Fruit fly (Drosophila melanogaster) whole organism, embryonic: ENCODE results near the gene Hnf4.
A peak's percentile ranks its signal among the peaks of the same experiment; 100 is the strongest.

Source experiments
- Abd-B ChIP-seq: fragments of 200-800 bp; sonication (Bioruptor generic); optimal IDR thresholded peaks from 2 replicates; lab custom pipeline; 2018; ENCODE audit warnings: missing biosample characterization, mild to moderate bottlenecking, missing genetic modification characterization, moderate library complexity
- Awh ChIP-seq: fragments of 200-800 bp; sonication (Bioruptor generic); IDR thresholded peaks from 2 replicates; pipeline ENCODE4, ENCODE4 v1.3.6; 2022; ENCODE audit warnings: missing biosample characterization, missing genetic modification characterization
- CG11560 ChIP-seq: fragments of 200-800 bp; sonication (Bioruptor generic); IDR thresholded peaks from 3 replicates; pipeline ENCODE4 v1.3.6; 2022; ENCODE audit warnings: missing biosample characterization, missing genetic modification characterization
- CG13296 ChIP-seq: fragments of 200-800 bp; sonication (Bioruptor generic); optimal IDR thresholded peaks from 3 replicates; lab custom pipeline; 2018; ENCODE audit warnings: missing biosample characterization, mild to moderate bottlenecking, missing genetic modification characterization
- CG13894 ChIP-seq: fragments of 200-800 bp; sonication (Bioruptor generic); optimal IDR thresholded peaks from 3 replicates; lab custom pipeline; 2018; ENCODE audit warnings: missing biosample characterization, mild to moderate bottlenecking, missing genetic modification characterization, moderate library complexity
- CG15514 ChIP-seq: fragments of 200-800 bp; sonication (Bioruptor generic); optimal IDR thresholded peaks from 3 replicates; lab custom pipeline; 2017; ENCODE audit warnings: missing biosample characterization, missing genetic modification characterization, mild to moderate bottlenecking, moderate library complexity, missing genetic modification reagents
- CG15601 ChIP-seq: fragments of 200-800 bp; sonication (Bioruptor generic); optimal IDR thresholded peaks from 3 replicates; lab custom pipeline; 2019; ENCODE audit warnings: missing biosample characterization, mild to moderate bottlenecking, missing genetic modification characterization, moderate library complexity
- CG17802 ChIP-seq: fragments of 200-800 bp; sonication (Bioruptor generic); optimal IDR thresholded peaks from 2 replicates; lab custom pipeline; 2018; ENCODE audit warnings: missing biosample characterization, mild to moderate bottlenecking, missing genetic modification characterization, moderate library complexity
- CG17912 ChIP-seq: fragments of 200-800 bp; sonication (Bioruptor generic); optimal IDR thresholded peaks from 2 replicates; lab custom pipeline; 2018; ENCODE audit warnings: missing biosample characterization, mild to moderate bottlenecking, missing genetic modification characterization
- CG18599 ChIP-seq: fragments of 200-800 bp; sonication (Bioruptor generic); optimal IDR thresholded peaks from 3 replicates; lab custom pipeline; 2017; ENCODE audit warnings: missing biosample characterization, missing genetic modification characterization, mild to moderate bottlenecking, moderate library complexity, missing genetic modification reagents
- CG18619 ChIP-seq: fragments of 200-800 bp; sonication (Bioruptor generic); optimal IDR thresholded peaks from 3 replicates; lab custom pipeline; 2017; ENCODE audit warnings: missing biosample characterization, mild to moderate bottlenecking, missing genetic modification characterization
- CG2678 ChIP-seq: fragments of 200-800 bp; sonication (Bioruptor generic); optimal IDR thresholded peaks from 3 replicates; lab custom pipeline; 2019; ENCODE audit warnings: missing biosample characterization, mild to moderate bottlenecking, missing genetic modification characterization, moderate library complexity
- CG32532 ChIP-seq: fragments of 200-800 bp; sonication (Bioruptor generic); IDR thresholded peaks from 2 replicates; pipeline ENCODE4 v1.3.6; 2022; ENCODE audit warnings: missing biosample characterization, missing genetic modification characterization
- CG3281 ChIP-seq: fragments of 200-800 bp; sonication (Bioruptor generic); optimal IDR thresholded peaks from 3 replicates; lab custom pipeline; 2017; ENCODE audit warnings: missing biosample characterization, mild to moderate bottlenecking, missing genetic modification characterization
- CG33213 ChIP-seq: fragments of 200-800 bp; sonication (Bioruptor generic); optimal IDR thresholded peaks from 3 replicates; lab custom pipeline; 2016; ENCODE audit warnings: missing biosample characterization, missing genetic modification characterization
- CG4854 ChIP-seq: fragments of 200-800 bp; sonication (Bioruptor generic); optimal IDR thresholded peaks from 2 replicates; lab custom pipeline; 2016; ENCODE audit warnings: missing biosample characterization, missing genetic modification characterization, inconsistent platforms
- CG7786 ChIP-seq: fragments of 200-800 bp; sonication (Bioruptor generic); optimal IDR thresholded peaks from 2 replicates; lab custom pipeline; 2016; ENCODE audit warnings: missing biosample characterization, missing genetic modification characterization
- CG8089 ChIP-seq: fragments of 200-800 bp; sonication (Bioruptor generic); optimal IDR thresholded peaks from 3 replicates; lab custom pipeline; 2016; ENCODE audit warnings: missing biosample characterization, missing genetic modification characterization
- CG8765 ChIP-seq: fragments of 200-800 bp; sonication (Bioruptor generic); IDR thresholded peaks from 2 replicates; pipeline ENCODE4 v1.3.6; 2022; ENCODE audit warnings: missing biosample characterization, missing genetic modification characterization
- CG9932 ChIP-seq: fragments of 200-800 bp; sonication (Bioruptor generic); IDR thresholded peaks from 2 replicates; pipeline ENCODE4 v1.3.6; 2022; ENCODE audit warnings: missing biosample characterization, missing genetic modification characterization
- CTCF ChIP-seq: fragments of 200-800 bp; sonication (Bioruptor generic); optimal IDR thresholded peaks from 2 replicates; lab custom pipeline; 2017; ENCODE audit warnings: missing biosample characterization, mild to moderate bottlenecking, missing genetic modification characterization, moderate library complexity
- Camta ChIP-seq: fragments of 200-800 bp; sonication (Bioruptor generic); optimal IDR thresholded peaks from 2 replicates; lab custom pipeline; 2016; ENCODE audit warnings: missing biosample characterization, missing genetic modification characterization
- CkIIα-i1 ChIP-seq: fragments of 200-800 bp; sonication (Bioruptor generic); IDR thresholded peaks from 2 replicates; pipeline ENCODE4 v1.3.6; 2022; ENCODE audit warnings: missing biosample characterization, missing genetic modification characterization
- ERR ChIP-seq: fragments of 200-800 bp; sonication (Bioruptor generic); optimal IDR thresholded peaks from 2 replicates; lab custom pipeline; 2016; ENCODE audit warnings: missing biosample characterization, missing genetic modification characterization
- Lim3 ChIP-seq: fragments of 200-800 bp; sonication (Bioruptor generic); IDR thresholded peaks from 2 replicates; pipeline ENCODE4 v1.3.6; 2022; ENCODE audit warnings: missing biosample characterization, missing genetic modification characterization
- MESR4 ChIP-seq: fragments of 200-800 bp; sonication (Bioruptor generic); optimal IDR thresholded peaks from 2 replicates; lab custom pipeline; 2018; ENCODE audit warnings: missing biosample characterization, mild to moderate bottlenecking, missing genetic modification characterization, moderate library complexity
- Max ChIP-seq: fragments of 200-800 bp; sonication (Bioruptor generic); optimal IDR thresholded peaks from 2 replicates; lab custom pipeline; 2016; ENCODE audit warnings: missing biosample characterization, mild to moderate bottlenecking, missing genetic modification characterization
- Mrtf ChIP-seq: fragments of 200-800 bp; sonication (Bioruptor generic); IDR thresholded peaks from 3 replicates; pipeline ENCODE4 v1.3.6; 2022; ENCODE audit warnings: missing biosample characterization, missing genetic modification characterization
- Poxn ChIP-seq: fragments of 200-800 bp; sonication (Bioruptor generic); IDR thresholded peaks from 2 replicates; pipeline ENCODE4 v1.3.6; 2022; ENCODE audit warnings: missing biosample characterization, missing genetic modification characterization
- Sry-β ChIP-seq: fragments of 200-800 bp; sonication (Bioruptor generic); optimal IDR thresholded peaks from 2 replicates; lab custom pipeline; 2018; ENCODE audit warnings: missing biosample characterization, mild to moderate bottlenecking, missing genetic modification characterization, moderate library complexity
- Stat92E ChIP-seq, 3 experiments: fragments of >200 bp in 2 of 3; fragments of 200-800 bp in 1 of 3; sonication (Bioruptor generic) in 1 of 3; optimal IDR thresholded peaks; 2 replicates each; lab custom pipeline; 2017 to 2019; ENCODE audit warnings: missing biosample characterization in 3 of 3, missing genetic modification characterization in 3 of 3, mild to moderate bottlenecking in 1 of 3, moderate library complexity in 1 of 3
- bbx ChIP-seq: fragments of 200-800 bp; sonication (Bioruptor generic); IDR thresholded peaks from 2 replicates; pipeline ENCODE4 v1.3.6; 2022; ENCODE audit warnings: missing biosample characterization, missing genetic modification characterization; ENCODE audit not compliant: partially characterized antibody
- bcd ChIP-seq: fragments of 200-800 bp; sonication (Bioruptor generic); optimal IDR thresholded peaks from 2 replicates; lab custom pipeline; 2017; ENCODE audit warnings: missing biosample characterization, mild to moderate bottlenecking, missing genetic modification characterization
- chm ChIP-seq: fragments of 200-800 bp; sonication (Bioruptor generic); IDR thresholded peaks from 2 replicates; pipeline ENCODE4 v1.3.6; 2022; ENCODE audit warnings: missing biosample characterization, missing genetic modification characterization
- dmrt99B ChIP-seq: fragments of 200-800 bp; sonication (Bioruptor generic); optimal IDR thresholded peaks from 2 replicates; lab custom pipeline; 2018; ENCODE audit warnings: missing biosample characterization, mild to moderate bottlenecking, missing genetic modification characterization, moderate library complexity
- dpn ChIP-seq, 2 experiments: fragments of 200-800 bp; sonication (Bioruptor generic); optimal IDR thresholded peaks; 3 replicates each; lab custom pipeline; 2016; ENCODE audit warnings: missing biosample characterization in 2 of 2, missing genetic modification characterization in 2 of 2
- eve ChIP-seq, 2 experiments: fragments of >200 bp; optimal IDR thresholded peaks; 2 replicates each; lab custom pipeline; 2017; ENCODE audit warnings: missing biosample characterization in 2 of 2, missing genetic modification characterization in 2 of 2
- kay ChIP-seq: fragments of 200-800 bp; sonication (Bioruptor generic); optimal IDR thresholded peaks from 2 replicates; lab custom pipeline; 2016; ENCODE audit warnings: missing biosample characterization, missing genetic modification characterization
- lab ChIP-seq: fragments of 200-800 bp; sonication (Bioruptor generic); optimal IDR thresholded peaks from 3 replicates; lab custom pipeline; 2017; ENCODE audit warnings: missing biosample characterization, missing genetic modification characterization, mild to moderate bottlenecking, moderate library complexity, missing genetic modification reagents
- lola ChIP-seq, 3 experiments: fragments of >200 bp in 2 of 3; fragments of 200-800 bp in 1 of 3; sonication (Bioruptor generic) in 1 of 3; optimal IDR thresholded peaks; 2 replicates each; lab custom pipeline; 2017 to 2019; ENCODE audit warnings: missing biosample characterization in 3 of 3, missing genetic modification characterization in 3 of 3, mild to moderate bottlenecking in 1 of 3, moderate library complexity in 1 of 3
- luna ChIP-seq: fragments of 200-800 bp; sonication (Bioruptor generic); optimal IDR thresholded peaks from 2 replicates; lab custom pipeline; 2016; ENCODE audit warnings: missing biosample characterization, missing genetic modification characterization
- pfk ChIP-seq: fragments of 200-800 bp; sonication (Bioruptor generic); optimal IDR thresholded peaks from 2 replicates; lab custom pipeline; 2018; ENCODE audit warnings: missing biosample characterization, mild to moderate bottlenecking, missing genetic modification characterization, moderate library complexity
- pho ChIP-seq: fragments of 200-800 bp; sonication (Bioruptor generic); optimal IDR thresholded peaks from 2 replicates; lab custom pipeline; 2016; ENCODE audit warnings: missing biosample characterization, missing genetic modification characterization
- phol ChIP-seq: fragments of 200-800 bp; sonication (Bioruptor generic); optimal IDR thresholded peaks from 3 replicates; lab custom pipeline; 2018; ENCODE audit warnings: missing biosample characterization, mild to moderate bottlenecking, missing genetic modification characterization, moderate library complexity
- prd ChIP-seq, 3 experiments: fragments of >200 bp in 2 of 3; fragments of 200-800 bp in 1 of 3; sonication (Bioruptor generic) in 1 of 3; optimal IDR thresholded peaks in 2 of 3; IDR thresholded peaks in 1 of 3; 2 replicates in 2 of 3; 3 replicates in 1 of 3; pipeline versions ENCODE4 v1.3.6 to Lab custom; 2017 to 2022; ENCODE audit warnings: missing biosample characterization in 1 of 3, missing genetic modification characterization in 1 of 3
- repo ChIP-seq: fragments of 200-800 bp; sonication (Bioruptor generic); optimal IDR thresholded peaks from 2 replicates; lab custom pipeline; 2016; ENCODE audit warnings: missing biosample characterization, missing genetic modification characterization
- row ChIP-seq: fragments of 200-800 bp; sonication (Bioruptor generic); IDR thresholded peaks from 3 replicates; pipeline ENCODE4 v1.3.6; 2022; ENCODE audit warnings: missing biosample characterization, missing genetic modification characterization
- seq ChIP-seq: fragments of 200-800 bp; sonication (Bioruptor generic); IDR thresholded peaks from 2 replicates; pipeline ENCODE4 v1.3.6; 2022; ENCODE audit warnings: missing biosample characterization, missing genetic modification characterization
- tll ChIP-seq, 2 experiments: fragments of 200-800 bp in 1 of 2; fragments of >200 bp in 1 of 2; sonication (Bioruptor generic) in 1 of 2; optimal IDR thresholded peaks; 2 replicates each; lab custom pipeline; 2017 to 2019; ENCODE audit warnings: missing biosample characterization in 2 of 2, missing genetic modification characterization in 2 of 2, mild to moderate bottlenecking in 1 of 2, moderate library complexity in 1 of 2
- vvl ChIP-seq: fragments of 200-800 bp; sonication (Bioruptor generic); IDR thresholded peaks from 2 replicates; pipeline ENCODE4 v1.3.6; 2022; ENCODE audit warnings: missing biosample characterization, missing genetic modification characterization

The Hnf4 gene

dm6 chr2L:8735572-8735996 lies 26.2 kb upstream of the Hnf4 start (continued):
- TF ChIP-seq CG18599 (GFP tag; lab: Kevin White, UChicago) (peak; percentile 57), prd (optimal IDR thresholded peaks at IDR 0.05; lab: Kevin White, UChicago) (no peak), prd (GFP tag; IDR thresholded peaks at IDR 0.05; lab: Robert Waterston, UW) (no peak; the same call in 2 of the 3 replicates), ERR (GFP tag; lab: Kevin White, UChicago) (peak; percentile 59), Abd-B (GFP tag; lab: Kevin White, UChicago) (no peak), eve (GFP tag; optimal IDR thresholded peaks at IDR 0.05; lab: Kevin White, UChicago) (no peak), CG17802 (tag; lab: Kevin White, UChicago) (no peak), Poxn (GFP tag; lab: Robert Waterston, UW) (no peak), chm (GFP tag; lab: Robert Waterston, UW) (peak; percentile 89), vvl (GFP tag; lab: Robert Waterston, UW) (peak; percentile 76), CG18619 (GFP tag; lab: Kevin White, UChicago) (peak; percentile 28), Mrtf (GFP tag; lab: Robert Waterston, UW) (no peak), row (GFP tag; lab: Robert Waterston, UW) (peak; percentile 38; the same call in 1 of the 3 replicates), CG17912 (GFP tag; lab: Kevin White, UChicago) (peak; percentile 47), phol (tag; lab: Kevin White, UChicago) (no peak), dmrt99B (tag; lab: Kevin White, UChicago) (peak; percentile 30), CG8089 (GFP tag; lab: Kevin White, UChicago) (no peak), Camta (GFP tag; lab: Kevin White, UChicago) (peak; percentile 7), CG33213 (GFP tag; lab: Kevin White, UChicago) (no peak), bcd (no peak), tll (GFP tag; optimal IDR thresholded peaks at IDR 0.05; lab: Kevin White, UChicago) (no peak), Max (GFP tag; lab: Kevin White, UChicago) (no peak), pfk (GFP tag; lab: Kevin White, UChicago) (peak; percentile 10), bbx (GFP tag; lab: Robert Waterston, UW) (peak; percentile 62; the same call in 1 of the 2 replicates), CG32532 (GFP tag; lab: Robert Waterston, UW) (peak; percentile 77), CG13894 (tag; lab: Kevin White, UChicago) (peak; percentile 80), Sry-β (GFP tag; lab: Kevin White, UChicago) (no peak), luna (GFP tag; lab: Kevin White, UChicago) (peak; percentile 8), seq (peak; percentile 36; the same call in 1 of the 2 replicates), CG13296 (GFP tag; lab: Kevin White, UChicago) (peak; percentile 68), CG15601 (tag; lab: Kevin White, UChicago) (peak; percentile 28), CTCF (GFP tag; lab: Kevin White, UChicago) (no peak), pho (GFP tag; lab: Kevin White, UChicago) (peak; percentile 22), Stat92E (GFP tag; optimal IDR thresholded peaks at IDR 0.05; lab: Kevin White, UChicago) (peak in 1 of 3 experiments; percentile 20), CG3281 (GFP tag; lab: Kevin White, UChicago) (peak; percentile 73), lola (GFP tag; optimal IDR thresholded peaks at IDR 0.05; lab: Kevin White, UChicago) (peak in 1 of 3 experiments; percentile 42), Awh (GFP tag; lab: Robert Waterston, UW) (peak; percentile 59; the same call in 1 of the 2 replicates), CG9932 (peak; percentile 45), CG2678 (tag; lab: Kevin White, UChicago) (peak; percentile 37), CG15514 (GFP tag; lab: Kevin White, UChicago) (peak; percentile 65), dpn (GFP tag; optimal IDR thresholded peaks at IDR 0.05; lab: Kevin White, UChicago) (peak; percentile 11 to 39), CG4854 (GFP tag; lab: Kevin White, UChicago) (no peak), CkIIα-i1 (GFP tag; lab: Robert Waterston, UW) (no peak), Lim3 (no peak), lab (GFP tag; lab: Kevin White, UChicago) (peak; percentile 83), repo (GFP tag; lab: Kevin White, UChicago) (no peak), CG7786 (GFP tag; lab: Kevin White, UChicago) (no peak), MESR4 (GFP tag; lab: Kevin White, UChicago) (no peak), CG11560 (tag; lab: Robert Waterston, UW) (no peak), CG8765 (GFP tag; lab: Robert Waterston, UW) (no peak; the same call in 1 of the 2 replicates), kay (peak; percentile 38)
